Worm (Caenorhabditis elegans) whole organism, L4/young adult: ENCODE data around the gene ZK1248.5.
"Not testable (repeated sequence)": the region's sequence is repeated elsewhere in the genome, so short reads cannot be mapped to it uniquely, and the experiment has no call there.

Source experiments
- W03F9.2 ChIP-seq: fragments of 150-350 bp; optimal IDR thresholded peaks from 2 replicates; lab custom pipeline; 2014; ENCODE audit warnings: missing biosample characterization, missing genetic modification characterization
- dao-5 ChIP-seq: sonication (generic microtip); optimal IDR thresholded peaks from 2 replicates; lab custom pipeline; 2016; ENCODE audit warnings: missing genotype, missing genetic modification characterization, moderate library complexity, missing compliant biosample characterization
- him-1 ChIP-seq: sonication (generic microtip); optimal IDR thresholded peaks from 2 replicates; lab custom pipeline; 2016; ENCODE audit warnings: missing genotype, missing genetic modification reagents, missing genetic modification characterization, missing compliant biosample characterization

The ZK1248.5 gene

ce11 chrII:5794195-5794594, 16.1 kb upstream of the ZK1248.5 start, which contains the start of gene acdh-8:
TSS of gene acdh-8 (plus strand) at chrII:5794495.
- TF ChIP-seq dao-5 (tag; lab: Kevin White, UChicago) (no peak), him-1 (tag; lab: Kevin White, UChicago) (no peak), W03F9.2 (tag; lab: Kevin White, UChicago) (no peak)

- no peak for TF ChIP-seq dao-5 (tag; lab: Kevin White, UChicago)
- TF ChIP-seq him-1 (tag; lab: Kevin White, UChicago) = no peak
- no peak for TF ChIP-seq W03F9.2 (tag; lab: Kevin White, UChicago)
These were observed 12.9 kb upstream of the ZK1248.5 start, which contains the start of the genes msp-63 and msp-142 for ce11 chrII:5797348-5797977. TSS of gene msp-63 (minus strand) at chrII:5797448. TSS of gene msp-142 (plus strand) at chrII:5797927.

- TF ChIP-seq him-1 (tag; lab: Kevin White, UChicago) (no peak), W03F9.2 (tag; lab: Kevin White, UChicago) (no peak), dao-5 (tag; lab: Kevin White, UChicago) (no peak)
These were observed 10.8 kb upstream of the ZK1248.5 start, which contains the start of gene K05F1.8 for ce11 chrII:5799553-5799952. TSS of gene K05F1.8 (minus strand) at chrII:5799653.

ce11 chrII:5801075-5801474, 9.2 kb upstream of the ZK1248.5 start, which contains the start of the genes K05F1.9 and K05F1.1:
TSS of gene K05F1.9 (minus strand) at chrII:5801175.
TSS of gene K05F1.1 (plus strand) at chrII:5801382.
- TF ChIP-seq him-1 (tag; lab: Kevin White, UChicago) (no peak), W03F9.2 (tag; lab: Kevin White, UChicago) (no peak), dao-5 (tag; lab: Kevin White, UChicago) (no peak)

ce11 chrII:5804288-5804687, 6.0 kb upstream of the ZK1248.5 start:
- TF ChIP-seq W03F9.2 (tag; lab: Kevin White, UChicago) (no peak), him-1 (tag; lab: Kevin White, UChicago) (no peak), dao-5 (tag; lab: Kevin White, UChicago) (no peak)

ce11 chrII:5805303-5805702, 5.0 kb upstream of the ZK1248.5 start, which contains the start of gene K05F1.10:
TSS of gene K05F1.10 (minus strand) at chrII:5805473.
- TF ChIP-seq dao-5 (tag; lab: Kevin White, UChicago) (no peak), W03F9.2 (tag; lab: Kevin White, UChicago) (no peak), him-1 (tag; lab: Kevin White, UChicago) (no peak)

ce11 chrII:5806563-5806962, 3.8 kb upstream of the ZK1248.5 start:
- TF ChIP-seq W03F9.2 (tag; lab: Kevin White, UChicago) = no peak
- TF ChIP-seq him-1 (tag; lab: Kevin White, UChicago) = no peak
- TF ChIP-seq dao-5 (tag; lab: Kevin White, UChicago) = no peak

- TF ChIP-seq W03F9.2, him-1, dao-5 (tag; lab: Kevin White, UChicago): not testable (repeated sequence)
These were observed 5.1 kb downstream of the ZK1248.5 start, which contains the start of gene wago-5 for ce11 chrII:5815382-5815781. TSS of gene wago-5 (minus strand) at chrII:5815482.

ce11 chrII:5816346-5816745, 6.0 kb downstream of the ZK1248.5 start, which contains the start of gene ZK1248.20:
TSS of gene ZK1248.20 (plus strand) at chrII:5816646.
- no peak for TF ChIP-seq dao-5 (tag; lab: Kevin White, UChicago)
- no peak for TF ChIP-seq him-1 (tag; lab: Kevin White, UChicago)
- TF ChIP-seq W03F9.2 (tag; lab: Kevin White, UChicago) = no peak

ce11 chrII:5818298-5818697, 8.0 kb downstream of the ZK1248.5 start, which contains the start of gene ZK1248.4:
TSS of gene ZK1248.4 (plus strand) at chrII:5818598.
- no peak for TF ChIP-seq him-1 (tag; lab: Kevin White, UChicago)

- peak; percentile 61 for TF ChIP-seq W03F9.2 (tag; lab: Kevin White, UChicago)
- no peak for TF ChIP-seq him-1 (tag; lab: Kevin White, UChicago)
These were observed 9.3 kb downstream of the ZK1248.5 start for ce11 chrII:5819655-5820054.

ce11 chrII:5820282-5820762, 10.0 kb downstream of the ZK1248.5 start, which contains the start of gene ehs-1:
TSS of gene ehs-1 (plus strand) at chrII:5820712.
- TF ChIP-seq him-1 (tag; lab: Kevin White, UChicago) (no peak), dao-5 (tag; lab: Kevin White, UChicago) (no peak), W03F9.2 (tag; lab: Kevin White, UChicago) (no peak)

- TF ChIP-seq dao-5 (tag; lab: Kevin White, UChicago) (no peak), W03F9.2 (tag; lab: Kevin White, UChicago) (no peak), him-1 (tag; lab: Kevin White, UChicago) (no peak)
These were observed 17.1 kb downstream of the ZK1248.5 start, which contains the start of gene tbc-2 for ce11 chrII:5827364-5827763. TSS of gene tbc-2 (minus strand) at chrII:5827443.
